Worm (Caenorhabditis elegans): Measurements from ENCODE around the gene mtre-1.

Gene mtre-1

DNA sequence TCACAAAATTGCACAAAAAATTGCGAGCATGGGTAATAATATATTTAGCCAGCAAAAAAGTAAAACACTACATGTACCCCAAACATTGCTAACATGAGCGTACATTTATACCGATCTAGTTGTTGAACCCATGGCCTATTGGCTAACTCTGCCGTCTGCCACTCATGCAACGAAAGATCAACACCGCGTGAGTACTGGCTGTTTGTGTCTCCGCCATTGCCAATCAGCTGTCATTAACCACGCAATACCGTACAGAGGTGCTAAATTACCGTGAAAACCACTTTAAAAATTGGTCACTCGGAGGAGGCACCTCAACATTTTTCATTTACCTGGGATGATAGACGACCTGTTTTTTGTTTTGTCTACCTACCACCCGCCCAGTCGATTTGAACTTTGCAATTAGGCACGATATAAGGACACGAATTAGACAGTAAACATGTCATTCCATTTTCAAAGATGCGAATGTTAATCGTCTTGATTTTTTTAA, 25.0 kb upstream of the mtre-1 start, which contains the start of gene K02C4.2 (continued):
- TF ChIP-seq nhr-47 (tag; optimal IDR thresholded peaks at IDR 0.05), result peak; percentile 75
- no peak for TF ChIP-seq lin-15B (tag; optimal IDR thresholded peaks at IDR 0.05)
- peak; percentile 41 for TF ChIP-seq lir-3 (tag; optimal IDR thresholded peaks at IDR 0.05; ENCODE audit: poor library complexity)
- TF ChIP-seq snpc-4 (tag; optimal IDR thresholded peaks at IDR 0.05), result peak; percentile 52
- TF ChIP-seq hlh-17 (GFP tag; optimal IDR thresholded peaks at IDR 0.05; ENCODE audit: borderline replicate concordance), result no peak
- peak; percentile 66 to 88 for TF ChIP-seq lin-35 (GFP tag; optimal IDR thresholded peaks at IDR 0.05)
- TF ChIP-seq C04F5.9 (tag; optimal IDR thresholded peaks at IDR 0.05), result no peak
- TF ChIP-seq zip-4 (GFP tag; optimal IDR thresholded peaks at IDR 0.05), result peak; percentile 60
- peak; percentile 64 for TF ChIP-seq aly-2 (tag; optimal IDR thresholded peaks at IDR 0.05)
- peak; percentile 41 for TF ChIP-seq fos-1 (tag; optimal IDR thresholded peaks at IDR 0.05)
- TF ChIP-seq ceh-90 (tag; optimal IDR thresholded peaks at IDR 0.05), result no peak
- TF ChIP-seq jun-1 (tag; optimal IDR thresholded peaks at IDR 0.05), result peak; percentile 60
- TF ChIP-seq swsn-7 (tag; optimal IDR thresholded peaks at IDR 0.05), result peak; percentile 72
- TF ChIP-seq pag-3 (tag; optimal IDR thresholded peaks at IDR 0.05; ENCODE audit: borderline replicate concordance, insufficient read depth), result peak; percentile 84
- TF ChIP-seq F16B12.6 (tag; optimal IDR thresholded peaks at IDR 0.05), result peak; percentile 29
- TF ChIP-seq vab-15 (tag; optimal IDR thresholded peaks at IDR 0.05), result peak; percentile 83
- TF ChIP-seq hpl-2 (GFP tag; optimal IDR thresholded peaks at IDR 0.05), result peak; percentile 56
- no peak for TF ChIP-seq sptf-1 (tag; optimal IDR thresholded peaks at IDR 0.05)
- no peak for TF ChIP-seq pax-3 (tag; optimal IDR thresholded peaks at IDR 0.05)
- TF ChIP-seq unc-62 (GFP tag; optimal IDR thresholded peaks at IDR 0.05), result no peak
- TF ChIP-seq dsc-1 (tag; optimal IDR thresholded peaks at IDR 0.05), result peak; percentile 52
- peak; percentile 88 for TF ChIP-seq C16A3.4 (tag; optimal IDR thresholded peaks at IDR 0.05)
- no peak for TF ChIP-seq nhr-28 (tag; optimal IDR thresholded peaks at IDR 0.05)
- peak in 1 of 2 experiments; percentile 88 for TF ChIP-seq mdl-1 (tag; optimal IDR thresholded peaks at IDR 0.05)
- no peak for TF ChIP-seq ceh-63 (GFP tag; optimal IDR thresholded peaks at IDR 0.05)
- peak; percentile 66 for TF ChIP-seq efl-1 (optimal IDR thresholded peaks at IDR 0.05)
- TF ChIP-seq efl-1 (GFP tag; optimal IDR thresholded peaks at IDR 0.05 in 1 of 2), result peak; percentile 55 to 97
- peak; percentile 83 for TF ChIP-seq nhr-71 (tag; optimal IDR thresholded peaks at IDR 0.05)
- TF ChIP-seq unc-30 (tag; optimal IDR thresholded peaks at IDR 0.05), result no peak
- TF ChIP-seq snu-23 (GFP tag; optimal IDR thresholded peaks at IDR 0.05), result peak; percentile 86
- TF ChIP-seq unc-86 (tag; optimal IDR thresholded peaks at IDR 0.05), result no peak
- TF ChIP-seq isw-1 (GFP tag; IDR thresholded peaks at IDR 0.05), result no peak
- no peak for TF ChIP-seq Y116A8C.19 (tag; optimal IDR thresholded peaks at IDR 0.05; ENCODE audit: borderline replicate concordance)
- TF ChIP-seq irx-1 (tag; optimal IDR thresholded peaks at IDR 0.05), result peak; percentile 48
- TF ChIP-seq ceh-82 (tag; optimal IDR thresholded peaks at IDR 0.05), result peak in 2 of 3 experiments; percentile 26 to 60
- TF ChIP-seq mab-9 (GFP tag; IDR thresholded peaks at IDR 0.05), result peak; percentile 35; the same call in 1 of the 2 replicates
- TF ChIP-seq ztf-4 (tag; optimal IDR thresholded peaks at IDR 0.05), result peak; percentile 0

DNA sequence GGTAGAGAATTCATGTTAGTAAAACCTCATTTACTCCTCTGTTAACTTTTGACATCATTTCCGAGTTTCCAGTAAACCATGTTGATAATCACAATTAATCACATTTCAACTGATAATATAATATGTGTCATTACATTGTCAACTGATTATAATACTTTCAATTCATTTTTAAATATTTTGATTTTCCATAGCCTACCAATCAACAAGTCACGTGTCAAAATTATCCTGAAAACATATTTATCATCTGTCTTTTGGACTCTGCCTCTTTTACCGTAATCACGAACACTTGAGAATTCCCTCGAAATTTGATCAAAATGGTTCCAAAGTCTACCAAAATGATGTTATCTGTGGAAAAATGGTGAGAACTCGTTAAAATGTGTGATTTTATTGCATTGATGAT, 23.7 kb upstream of the mtre-1 start:
- TF ChIP-seq nhr-84 (tag; optimal IDR thresholded peaks at IDR 0.05) (no peak), swsn-7 (tag; optimal IDR thresholded peaks at IDR 0.05) (no peak), lsy-2 (tag; optimal IDR thresholded peaks at IDR 0.05) (no peak), lir-3 (tag; optimal IDR thresholded peaks at IDR 0.05; ENCODE audit: poor library complexity) (no peak), efl-1 (optimal IDR thresholded peaks at IDR 0.05) (no peak), efl-1 (GFP tag; optimal IDR thresholded peaks at IDR 0.05 in 1 of 2) (peak in 1 of 2 experiments; percentile 60), xbp-1 (tag; optimal IDR thresholded peaks at IDR 0.05) (no peak), lin-15B (tag; optimal IDR thresholded peaks at IDR 0.05) (no peak), unc-30 (tag; optimal IDR thresholded peaks at IDR 0.05) (no peak), nhr-11 (tag; optimal IDR thresholded peaks at IDR 0.05) (no peak), elt-2 (tag; optimal IDR thresholded peaks at IDR 0.05) (peak; percentile 30), irx-1 (tag; optimal IDR thresholded peaks at IDR 0.05) (no peak), Y116A8C.19 (tag; optimal IDR thresholded peaks at IDR 0.05; ENCODE audit: borderline replicate concordance) (no peak)

Data from whole organism, L1 larva.